Fruit fly (Drosophila melanogaster) whole organism, embryonic: ENCODE results near the gene CG15337.
A peak's percentile ranks its signal among the peaks of the same experiment; 100 is the strongest.

Experiments used
- ATbp ChIP-seq: fragments of 200-800 bp; sonication (Bioruptor generic); optimal IDR thresholded peaks from 2 replicates; lab custom pipeline; 2017; ENCODE audit warnings: missing biosample characterization, mild to moderate bottlenecking, missing genetic modification characterization, missing genetic modification reagents
- Adf1 ChIP-seq: fragments of 200-800 bp; sonication (Bioruptor generic); IDR thresholded peaks from 2 replicates; pipeline ENCODE4 v1.3.6; 2022; ENCODE audit warnings: missing biosample characterization, missing genetic modification characterization
- BEAF-32 ChIP-seq: fragments of 200-800 bp; sonication (Bioruptor generic); optimal IDR thresholded peaks from 3 replicates; lab custom pipeline; 2017; ENCODE audit warnings: missing biosample characterization, missing genetic modification characterization, mild to moderate bottlenecking, moderate library complexity, missing genetic modification reagents
- Blimp-1 ChIP-seq: fragments of 200-800 bp; sonication (Bioruptor generic); optimal IDR thresholded peaks from 3 replicates; lab custom pipeline; 2018; ENCODE audit warnings: missing biosample characterization, missing genetic modification characterization, mild to moderate bottlenecking, moderate library complexity, missing genetic modification reagents
- CG10274 ChIP-seq: fragments of 200-800 bp; sonication (Bioruptor generic); optimal IDR thresholded peaks from 3 replicates; lab custom pipeline; 2017; ENCODE audit warnings: missing biosample characterization, mild to moderate bottlenecking, missing genetic modification characterization
- CG10431 ChIP-seq: fragments of 200-800 bp; sonication (Bioruptor generic); optimal IDR thresholded peaks from 3 replicates; lab custom pipeline; 2018; ENCODE audit warnings: missing biosample characterization, mild to moderate bottlenecking, missing genetic modification characterization
- CG12155 ChIP-seq: fragments of 200-800 bp; sonication (Bioruptor generic); optimal IDR thresholded peaks from 3 replicates; lab custom pipeline; 2016; ENCODE audit warnings: missing biosample characterization, missing genetic modification characterization
- CG12299 ChIP-seq: fragments of 200-800 bp; sonication (Bioruptor generic); optimal IDR thresholded peaks from 2 replicates; lab custom pipeline; 2018; ENCODE audit warnings: missing biosample characterization, mild to moderate bottlenecking, missing genetic modification characterization
- CG14014 ChIP-seq: fragments of 200-800 bp; sonication (Bioruptor generic); IDR thresholded peaks from 2 replicates; pipeline ENCODE4 v1.3.6; 2022; ENCODE audit warnings: missing biosample characterization, missing genetic modification characterization
- CG14441 ChIP-seq: fragments of 200-800 bp; sonication (Bioruptor generic); IDR thresholded peaks from 2 replicates; pipeline ENCODE4 v1.3.6; 2022; ENCODE audit warnings: missing biosample characterization, missing genetic modification characterization
- CG15601 ChIP-seq: fragments of 200-800 bp; sonication (Bioruptor generic); optimal IDR thresholded peaks from 3 replicates; lab custom pipeline; 2019; ENCODE audit warnings: missing biosample characterization, mild to moderate bottlenecking, missing genetic modification characterization, moderate library complexity
- CG16815 ChIP-seq: fragments of 200-800 bp; sonication (Bioruptor generic); optimal IDR thresholded peaks from 3 replicates; lab custom pipeline; 2017; ENCODE audit warnings: missing biosample characterization, mild to moderate bottlenecking, missing genetic modification characterization
- CG30431 ChIP-seq: fragments of 200-800 bp; sonication (Bioruptor generic); optimal IDR thresholded peaks from 2 replicates; lab custom pipeline; 2017; ENCODE audit warnings: missing biosample characterization, missing genetic modification characterization
- CG4424 ChIP-seq: fragments of 200-800 bp; sonication (Bioruptor generic); optimal IDR thresholded peaks from 3 replicates; lab custom pipeline; 2016; ENCODE audit warnings: missing biosample characterization, missing genetic modification characterization
- CG4820 ChIP-seq: fragments of 200-800 bp; sonication (Bioruptor generic); optimal IDR thresholded peaks from 3 replicates; lab custom pipeline; 2016; ENCODE audit warnings: missing biosample characterization, missing genetic modification characterization
- CG8290 ChIP-seq, 3 experiments: fragments of 200-800 bp; sonication (Bioruptor generic); optimal IDR thresholded peaks; 2 replicates each; lab custom pipeline; 2016 to 2019; ENCODE audit warnings: missing biosample characterization in 3 of 3, missing genetic modification characterization in 3 of 3, mild to moderate bottlenecking in 2 of 3, moderate library complexity in 1 of 3
- CG9876 ChIP-seq: fragments of 200-800 bp; sonication (Bioruptor generic); optimal IDR thresholded peaks from 2 replicates; lab custom pipeline; 2016; ENCODE audit warnings: missing biosample characterization, missing genetic modification characterization
- D19A ChIP-seq: fragments of 200-800 bp; optimal IDR thresholded peaks from 3 replicates; lab custom pipeline; 2019; ENCODE audit warnings: missing biosample characterization, mild to moderate bottlenecking, missing genetic modification characterization, moderate library complexity
- Fer1 ChIP-seq: fragments of 200-800 bp; sonication (Bioruptor generic); optimal IDR thresholded peaks from 2 replicates; lab custom pipeline; 2017; ENCODE audit warnings: missing biosample characterization, mild to moderate bottlenecking, missing genetic modification characterization
- HHEX ChIP-seq: fragments of 200-800 bp; sonication (Bioruptor generic); optimal IDR thresholded peaks from 3 replicates; lab custom pipeline; 2017; ENCODE audit warnings: missing biosample characterization, mild to moderate bottlenecking, missing genetic modification characterization, missing genetic modification reagents
- Hey ChIP-seq: fragments of 200-800 bp; sonication (Bioruptor generic); optimal IDR thresholded peaks from 3 replicates; lab custom pipeline; 2018; ENCODE audit warnings: missing biosample characterization, mild to moderate bottlenecking, missing genetic modification characterization
- HmgZ ChIP-seq: fragments of 200-800 bp; sonication (Bioruptor generic); optimal IDR thresholded peaks from 2 replicates; lab custom pipeline; 2018; ENCODE audit warnings: missing biosample characterization, mild to moderate bottlenecking, missing genetic modification characterization
- Kr ChIP-seq: fragments of 200-800 bp; sonication (Bioruptor generic); optimal IDR thresholded peaks from 2 replicates; lab custom pipeline; 2017; ENCODE audit warnings: missing biosample characterization, mild to moderate bottlenecking, missing genetic modification characterization
- Meics ChIP-seq: fragments of 200-800 bp; sonication (Bioruptor generic); optimal IDR thresholded peaks from 2 replicates; lab custom pipeline; 2017; ENCODE audit warnings: missing biosample characterization, mild to moderate bottlenecking, missing genetic modification characterization
- Nf-YC ChIP-seq: fragments of 200-800 bp; optimal IDR thresholded peaks from 3 replicates; lab custom pipeline; 2019; ENCODE audit warnings: missing biosample characterization, mild to moderate bottlenecking, missing genetic modification characterization, moderate library complexity
- Rfx ChIP-seq: fragments of 200-800 bp; sonication (Bioruptor generic); IDR thresholded peaks from 2 replicates; pipeline ENCODE4 v1.3.6; 2022; ENCODE audit warnings: missing biosample characterization, missing genetic modification characterization
- Rx ChIP-seq: fragments of 200-800 bp; sonication (Bioruptor generic); IDR thresholded peaks from 2 replicates; pipeline ENCODE4 v1.3.6; 2022; ENCODE audit warnings: missing biosample characterization, missing genetic modification characterization
- Sry-β ChIP-seq: fragments of 200-800 bp; sonication (Bioruptor generic); optimal IDR thresholded peaks from 2 replicates; lab custom pipeline; 2018; ENCODE audit warnings: missing biosample characterization, mild to moderate bottlenecking, missing genetic modification characterization, moderate library complexity
- Vsx1 ChIP-seq: fragments of 200-800 bp; sonication (Bioruptor generic); optimal IDR thresholded peaks from 2 replicates; lab custom pipeline; 2017; ENCODE audit warnings: missing biosample characterization, mild to moderate bottlenecking, missing genetic modification characterization, missing genetic modification reagents
- Xrp1 ChIP-seq: fragments of 200-800 bp; sonication (Bioruptor generic); IDR thresholded peaks from 2 replicates; pipeline ENCODE4 v1.3.6; 2022; ENCODE audit warnings: missing biosample characterization, missing genetic modification characterization
- cato ChIP-seq: fragments of 200-800 bp; sonication (Bioruptor generic); optimal IDR thresholded peaks from 2 replicates; lab custom pipeline; 2016; ENCODE audit warnings: missing biosample characterization, missing genetic modification characterization, borderline replicate concordance
- caup ChIP-seq: fragments of 200-800 bp; sonication (Bioruptor generic); optimal IDR thresholded peaks from 3 replicates; lab custom pipeline; 2017; ENCODE audit warnings: missing biosample characterization, mild to moderate bottlenecking, missing genetic modification characterization, moderate library complexity; ENCODE audit not compliant: severe bottlenecking
- chn ChIP-seq: fragments of 200-800 bp; sonication (Bioruptor generic); optimal IDR thresholded peaks from 2 replicates; lab custom pipeline; 2016; ENCODE audit warnings: missing biosample characterization, missing genetic modification characterization
- crol ChIP-seq: fragments of 200-800 bp; sonication (Bioruptor generic); IDR thresholded peaks from 2 replicates; pipeline ENCODE4 v1.3.6; 2022; ENCODE audit warnings: missing biosample characterization, missing genetic modification characterization
- dysf ChIP-seq: fragments of 200-800 bp; sonication (Bioruptor generic); IDR thresholded peaks from 3 replicates; pipeline ENCODE4 v1.3.6; 2022; ENCODE audit warnings: missing biosample characterization, missing genetic modification characterization
- gcm2 ChIP-seq: fragments of 200-800 bp; sonication (Bioruptor generic); optimal IDR thresholded peaks from 2 replicates; lab custom pipeline; 2016; ENCODE audit warnings: missing biosample characterization, missing genetic modification characterization
- kay ChIP-seq: fragments of 200-800 bp; sonication (Bioruptor generic); optimal IDR thresholded peaks from 2 replicates; lab custom pipeline; 2016; ENCODE audit warnings: missing biosample characterization, missing genetic modification characterization
- ken ChIP-seq: fragments of 200-800 bp; sonication (Bioruptor generic); IDR thresholded peaks from 3 replicates; pipeline ENCODE4 v1.3.6; 2022; ENCODE audit warnings: missing biosample characterization, missing genetic modification characterization
- lab ChIP-seq: fragments of 200-800 bp; sonication (Bioruptor generic); optimal IDR thresholded peaks from 3 replicates; lab custom pipeline; 2017; ENCODE audit warnings: missing biosample characterization, missing genetic modification characterization, mild to moderate bottlenecking, moderate library complexity, missing genetic modification reagents
- maf-S ChIP-seq: fragments of 200-800 bp; sonication (Bioruptor generic); optimal IDR thresholded peaks from 2 replicates; lab custom pipeline; 2016; ENCODE audit warnings: missing biosample characterization, missing genetic modification characterization
- nerfin-1 ChIP-seq: fragments of 200-800 bp; sonication (Bioruptor generic); optimal IDR thresholded peaks from 3 replicates; lab custom pipeline; 2019; ENCODE audit warnings: missing biosample characterization, mild to moderate bottlenecking, missing genetic modification characterization, moderate library complexity
- pzg ChIP-seq: fragments of 200-800 bp; sonication (Bioruptor generic); optimal IDR thresholded peaks from 3 replicates; lab custom pipeline; 2018; ENCODE audit warnings: missing biosample characterization, mild to moderate bottlenecking, missing genetic modification characterization, moderate library complexity
- salm ChIP-seq: fragments of 200-800 bp; sonication (Bioruptor generic); optimal IDR thresholded peaks from 2 replicates; lab custom pipeline; 2018; ENCODE audit warnings: missing biosample characterization, mild to moderate bottlenecking, missing genetic modification characterization
- schlank ChIP-seq: fragments of 200-800 bp; sonication (Bioruptor generic); optimal IDR thresholded peaks from 2 replicates; lab custom pipeline; 2018; ENCODE audit warnings: missing biosample characterization, mild to moderate bottlenecking, missing genetic modification characterization
- sd ChIP-seq: fragments of 200-800 bp; sonication (Bioruptor generic); optimal IDR thresholded peaks from 3 replicates; lab custom pipeline; 2018; ENCODE audit warnings: missing biosample characterization, mild to moderate bottlenecking, missing genetic modification characterization, moderate library complexity
- sens-2 ChIP-seq: fragments of 200-800 bp; sonication (Bioruptor generic); IDR thresholded peaks from 2 replicates; pipeline ENCODE4 v1.3.6; 2022; ENCODE audit warnings: missing biosample characterization, missing genetic modification characterization
- sob ChIP-seq: fragments of 200-800 bp; sonication (Bioruptor generic); IDR thresholded peaks from 2 replicates; pipeline ENCODE4 v1.3.6; 2022; ENCODE audit warnings: missing biosample characterization, missing genetic modification characterization
- sqz ChIP-seq: fragments of 200-800 bp; sonication (Bioruptor generic); optimal IDR thresholded peaks from 3 replicates; lab custom pipeline; 2018; ENCODE audit warnings: missing biosample characterization, mild to moderate bottlenecking, missing genetic modification characterization
- zfh1 ChIP-seq: fragments of 200-800 bp; sonication (Bioruptor generic); IDR thresholded peaks from 3 replicates; pipeline ENCODE4 v1.3.6; 2022; ENCODE audit warnings: missing biosample characterization, missing genetic modification characterization

Gene CG15337

DNA sequence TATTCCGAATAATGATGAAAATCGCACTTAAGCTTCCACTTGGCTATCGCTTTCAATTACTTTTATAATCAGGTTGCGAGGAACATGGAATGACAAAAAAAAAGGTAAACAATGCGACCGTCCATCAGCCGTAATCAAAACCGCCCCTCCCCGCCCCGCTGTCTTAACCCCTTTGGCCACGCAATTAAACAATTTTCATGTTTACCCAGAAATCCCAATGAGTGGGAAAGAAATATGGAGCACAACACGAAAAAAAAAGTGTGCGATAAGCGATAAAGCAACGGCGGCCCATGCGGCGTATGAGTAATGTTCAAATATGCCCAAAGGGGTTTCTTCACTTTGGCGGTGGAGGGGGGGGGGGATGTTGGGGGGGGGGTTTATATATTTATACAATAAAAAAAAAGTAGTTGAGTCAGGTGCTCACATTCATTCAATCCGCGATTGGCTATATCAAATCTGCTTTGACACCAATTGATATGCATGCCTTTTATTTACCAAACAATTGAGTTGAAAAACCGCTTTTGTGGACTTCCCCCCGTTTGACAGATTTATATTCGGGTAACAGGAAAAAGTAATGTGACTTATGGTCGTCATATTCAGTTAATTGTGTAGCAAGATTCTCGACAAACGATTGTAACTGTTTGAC, 39.2 kb downstream of the CG15337 start (continued):
- TF ChIP-seq Fer1 (GFP tag; lab: Kevin White, UChicago) (peak; percentile 7), CG15601 (tag; lab: Kevin White, UChicago) (peak; percentile 13), CG30431 (GFP tag; lab: Kevin White, UChicago) (no peak), CG8290 (GFP tag; optimal IDR thresholded peaks at IDR 0.05; lab: Kevin White, UChicago) (no peak), CG8290 (tag; optimal IDR thresholded peaks at IDR 0.05; lab: Kevin White, UChicago) (no peak), schlank (tag; lab: Kevin White, UChicago) (peak; percentile 6), dysf (GFP tag; lab: Robert Waterston, UW) (peak; percentile 28; the same call in 1 of the 3 replicates), lab (GFP tag; lab: Kevin White, UChicago) (peak; percentile 82), zfh1 (no peak), CG9876 (GFP tag; lab: Kevin White, UChicago) (no peak), BEAF-32 (GFP tag; lab: Kevin White, UChicago) (no peak), Nf-YC (tag; lab: Kevin White, UChicago) (peak; percentile 30), Vsx1 (GFP tag; lab: Kevin White, UChicago) (peak; percentile 63), Adf1 (GFP tag; lab: Robert Waterston, UW) (peak; percentile 32; the same call in 1 of the 2 replicates), Hey (peak; percentile 41), cato (no peak), nerfin-1 (no peak), Blimp-1 (GFP tag; lab: Kevin White, UChicago) (peak; percentile 14), crol (GFP tag; lab: Robert Waterston, UW) (peak; percentile 90), chn (GFP tag; lab: Kevin White, UChicago) (no peak), Xrp1 (GFP tag; lab: Robert Waterston, UW) (peak; percentile 19; the same call in 1 of the 2 replicates), sqz (peak; percentile 95), CG10274 (no peak), HHEX (GFP tag; lab: Kevin White, UChicago) (peak; percentile 12), Rx (GFP tag; lab: Robert Waterston, UW) (no peak), sens-2 (GFP tag; lab: Robert Waterston, UW) (no peak), Rfx (GFP tag; lab: Robert Waterston, UW) (peak; percentile 29; the same call in 1 of the 2 replicates), CG10431 (GFP tag; lab: Kevin White, UChicago) (peak; percentile 8), CG4424 (GFP tag; lab: Kevin White, UChicago) (no peak), D19A (no peak), kay (peak; percentile 37), salm (tag; lab: Kevin White, UChicago) (peak; percentile 4), CG16815 (GFP tag; lab: Kevin White, UChicago) (no peak), CG14441 (GFP tag; lab: Robert Waterston, UW) (0 out of 2 replicates have a peak, but pooled peaks have one; percentile 8), pzg (no peak), gcm2 (GFP tag; lab: Kevin White, UChicago) (no peak), sd (tag; lab: Kevin White, UChicago) (peak; percentile 90), Meics (GFP tag; lab: Kevin White, UChicago) (peak; percentile 25), CG12155 (GFP tag; lab: Kevin White, UChicago) (no peak), sob (0 out of 2 replicates have a peak, but pooled peaks have one; percentile 8), ATbp (peak; percentile 11), ken (no peak), Sry-β (GFP tag; lab: Kevin White, UChicago) (no peak), CG4820 (GFP tag; lab: Kevin White, UChicago) (no peak), CG12299 (tag; lab: Kevin White, UChicago) (peak; percentile 5), caup (GFP tag; lab: Kevin White, UChicago) (peak; percentile 37), HmgZ (tag; lab: Kevin White, UChicago) (peak; percentile 35), Kr (no peak), maf-S (GFP tag; lab: Kevin White, UChicago) (no peak), CG14014 (GFP tag; lab: Robert Waterston, UW) (no peak; the same call in 1 of the 2 replicates)
